Worm (Caenorhabditis elegans) whole organism, L2 larva: ENCODE data around the gene mrps-2.

Source experiments
- C34F6.9 ChIP-seq: fragments of 150-350 bp; optimal IDR thresholded peaks from 2 replicates; lab custom pipeline; 2014; ENCODE audit warnings: missing biosample characterization, missing genetic modification characterization
- F13H6.1 ChIP-seq: sonication (generic microtip); optimal IDR thresholded peaks from 2 replicates; lab custom pipeline; 2016; ENCODE audit warnings: missing genetic modification characterization, missing compliant biosample characterization
- alr-1 ChIP-seq: fragments of 150-350 bp; optimal IDR thresholded peaks from 2 replicates; lab custom pipeline; 2014; ENCODE audit warnings: missing biosample characterization, missing genetic modification characterization
- aly-2 ChIP-seq: fragments of 150-350 bp; optimal IDR thresholded peaks from 2 replicates; lab custom pipeline; 2014; ENCODE audit warnings: missing biosample characterization, missing genetic modification characterization
- ama-1 ChIP-seq: fragments of 150-350 bp; optimal IDR thresholded peaks from 2 replicates; lab custom pipeline; 2018; ENCODE audit warnings: inconsistent platforms
- ceh-82 ChIP-seq: fragments of 150-350 bp; optimal IDR thresholded peaks from 2 replicates; lab custom pipeline; 2014; ENCODE audit warnings: missing biosample characterization, missing genetic modification characterization
- crh-2 ChIP-seq: sonication (generic microtip); optimal IDR thresholded peaks from 2 replicates; lab custom pipeline; 2017; ENCODE audit warnings: missing biosample characterization, missing genetic modification characterization
- dmd-4 ChIP-seq: sonication (generic microtip); optimal IDR thresholded peaks from 2 replicates; lab custom pipeline; 2017; ENCODE audit warnings: missing biosample characterization, missing genetic modification characterization
- egl-27 ChIP-seq: sonication (generic microtip); optimal IDR thresholded peaks from 3 replicates; lab custom pipeline; 2017; ENCODE audit warnings: missing biosample characterization, missing genetic modification reagents, missing genetic modification characterization
- elt-1 ChIP-seq: fragments of 150-350 bp; optimal IDR thresholded peaks from 2 replicates; lab custom pipeline; 2014; ENCODE audit warnings: missing biosample characterization, missing genetic modification characterization
- gmeb-1 ChIP-seq: fragments of 150-350 bp; optimal IDR thresholded peaks from 2 replicates; lab custom pipeline; 2014; ENCODE audit warnings: missing biosample characterization, missing genetic modification characterization
- lin-11 ChIP-seq: fragments of 150-350 bp; sonication (generic microtip); optimal IDR thresholded peaks from 2 replicates; lab custom pipeline; 2014; ENCODE audit warnings: missing biosample characterization, missing genetic modification characterization, inconsistent platforms, mixed read lengths
- lin-13 ChIP-seq: fragments of 150-350 bp; optimal IDR thresholded peaks from 2 replicates; lab custom pipeline; 2014; ENCODE audit warnings: missing biosample characterization, missing genetic modification reagents, missing genetic modification characterization
- lin-39 ChIP-seq: fragments of 150-350 bp; optimal IDR thresholded peaks from 2 replicates; lab custom pipeline; 2014; ENCODE audit warnings: missing biosample characterization, missing genetic modification reagents, missing genetic modification characterization
- mab-5 ChIP-seq: fragments of 150-350 bp; optimal IDR thresholded peaks from 2 replicates; lab custom pipeline; 2014; ENCODE audit warnings: missing biosample characterization, missing genetic modification characterization
- mbf-1 ChIP-seq: sonication (generic microtip); optimal IDR thresholded peaks from 2 replicates; lab custom pipeline; 2017; ENCODE audit warnings: missing biosample characterization, missing genetic modification characterization
- mdl-1 ChIP-seq, 2 experiments: fragments of 150-350 bp in 1 of 2; sonication (generic microtip) in 1 of 2; optimal IDR thresholded peaks; 2 replicates each; lab custom pipeline; 2017; ENCODE audit warnings: missing biosample characterization in 2 of 2, missing genetic modification characterization in 2 of 2
- nhr-11 ChIP-seq: fragments of 150-350 bp; optimal IDR thresholded peaks from 2 replicates; lab custom pipeline; 2014; ENCODE audit warnings: missing biosample characterization, missing genetic modification characterization
- nhr-12 ChIP-seq: fragments of 150-350 bp; optimal IDR thresholded peaks from 2 replicates; lab custom pipeline; 2014; ENCODE audit warnings: missing biosample characterization, missing genetic modification characterization
- nhr-23 ChIP-seq: fragments of 150-350 bp; optimal IDR thresholded peaks from 2 replicates; lab custom pipeline; 2014; ENCODE audit warnings: missing biosample characterization, missing genetic modification reagents, missing genetic modification characterization
- nhr-237 ChIP-seq: fragments of 150-350 bp; optimal IDR thresholded peaks from 2 replicates; lab custom pipeline; 2014; ENCODE audit warnings: missing biosample characterization, missing genetic modification characterization
- nhr-25 ChIP-seq: fragments of 150-350 bp; sonication (generic microtip); optimal IDR thresholded peaks from 3 replicates; lab custom pipeline; 2014; ENCODE audit warnings: missing biosample characterization, missing genetic modification characterization
- nhr-77 ChIP-seq: fragments of 150-350 bp; optimal IDR thresholded peaks from 2 replicates; lab custom pipeline; 2014; ENCODE audit warnings: missing biosample characterization, missing genetic modification characterization
- peb-1 ChIP-seq: fragments of 150-350 bp; optimal IDR thresholded peaks from 2 replicates; lab custom pipeline; 2014; ENCODE audit warnings: missing biosample characterization, missing genetic modification characterization
- sem-4 ChIP-seq: fragments of 150-350 bp; optimal IDR thresholded peaks from 2 replicates; lab custom pipeline; 2014; ENCODE audit warnings: missing biosample characterization, missing genetic modification reagents, missing genetic modification characterization
- skn-1 ChIP-seq: sonication (generic microtip); optimal IDR thresholded peaks from 2 replicates; lab custom pipeline; 2017; ENCODE audit warnings: missing biosample characterization, missing genetic modification characterization
- unc-39 ChIP-seq: fragments of 150-350 bp; optimal IDR thresholded peaks from 2 replicates; lab custom pipeline; 2014; ENCODE audit warnings: missing biosample characterization, missing genetic modification characterization
- unc-55 ChIP-seq: fragments of 150-350 bp; sonication (generic microtip); optimal IDR thresholded peaks from 3 replicates; lab custom pipeline; 2014; ENCODE audit warnings: missing biosample characterization, missing genetic modification reagents, missing genetic modification characterization
- unc-62 ChIP-seq: fragments of 150-350 bp; optimal IDR thresholded peaks from 2 replicates; lab custom pipeline; 2014; ENCODE audit warnings: missing biosample characterization, missing genetic modification reagents, missing genetic modification characterization
- zag-1 ChIP-seq: fragments of 150-350 bp; optimal IDR thresholded peaks from 2 replicates; lab custom pipeline; 2014; ENCODE audit warnings: missing biosample characterization, missing genetic modification characterization
- ztf-4 ChIP-seq: fragments of 150-350 bp; optimal IDR thresholded peaks from 2 replicates; lab custom pipeline; 2014; ENCODE audit warnings: missing biosample characterization, missing genetic modification characterization

The mrps-2 gene

DNA sequence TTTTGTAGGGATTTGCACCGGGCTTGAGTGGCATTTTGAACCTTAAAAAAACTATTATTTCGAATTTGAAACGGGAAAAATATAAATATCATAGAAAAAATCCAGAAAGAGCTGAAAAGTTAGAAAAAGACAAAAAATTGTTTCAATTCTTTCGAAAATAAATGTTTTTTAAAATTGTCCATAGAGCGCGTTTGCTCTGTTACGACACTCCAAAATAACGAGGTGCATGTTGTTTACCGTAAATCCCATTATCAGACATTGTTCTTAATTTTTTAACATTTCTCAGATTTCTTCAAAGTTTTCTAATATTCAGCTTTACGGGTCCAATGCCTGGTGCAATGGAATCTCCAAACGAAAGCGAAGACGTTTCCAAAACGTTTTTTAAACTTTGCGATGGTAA lies 3.4 kb upstream of the mrps-2 start, which contains the start of the genes dnj-22 and natc-1 (continued):
- TF ChIP-seq crh-2 (peak; percentile 92), elt-1 (tag; lab: Kevin White, UChicago) (no peak)

DNA sequence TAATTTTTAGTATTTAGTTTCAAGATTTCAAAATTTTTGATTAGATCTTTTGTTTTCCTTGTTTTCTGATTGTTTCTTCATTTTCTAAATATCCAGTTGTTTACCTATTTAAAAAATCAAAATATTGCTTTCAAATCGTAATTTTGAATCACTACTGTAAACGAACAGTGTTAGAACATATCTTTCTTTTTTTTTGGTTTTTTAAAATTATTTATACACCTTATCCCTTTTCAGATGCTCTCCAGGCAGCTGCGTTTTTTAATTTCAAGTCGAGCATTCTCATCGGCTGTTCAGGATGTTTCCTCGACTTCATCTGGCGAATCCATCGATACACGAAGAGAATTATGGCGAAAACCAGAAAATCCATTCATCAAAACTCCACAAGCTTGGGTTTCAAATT lies 1.5 kb downstream of the mrps-2 start, which contains the start of gene mrpl-4:
mrpl-4 (plus strand) TSS at position 235 of the 400 bp plus-strand sequence.
- no peak for TF ChIP-seq lin-13 (GFP tag; lab: Kevin White, UChicago)
- TF ChIP-seq nhr-11: no peak
- no peak for TF ChIP-seq mdl-1 (tag; optimal IDR thresholded peaks at IDR 0.05; lab: Kevin White, UChicago)
- no peak for TF ChIP-seq gmeb-1 (tag; lab: Kevin White, UChicago)
- no peak for TF ChIP-seq ama-1 (lab: Kevin White, UChicago)

DNA sequence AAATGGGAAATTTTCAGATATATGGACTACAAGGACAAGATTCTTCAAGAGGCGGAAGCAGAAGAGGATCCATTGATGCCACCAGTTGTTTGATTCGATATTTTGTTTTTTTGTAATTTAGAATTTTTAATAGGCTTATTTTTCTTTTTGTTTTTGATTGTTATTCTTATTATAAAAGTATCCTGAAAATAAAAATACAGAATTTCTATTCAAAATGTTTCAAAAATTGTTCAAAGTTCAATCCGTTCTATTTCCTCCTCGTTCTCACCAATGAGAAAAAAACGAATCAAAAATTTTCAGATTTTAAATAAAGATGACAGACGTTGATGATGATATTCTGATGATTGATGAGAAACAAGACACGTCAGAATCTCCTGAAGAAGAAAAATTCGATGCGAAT lies 3.3 kb downstream of the mrps-2 start, which contains the start of gene phf-30:
phf-30 (plus strand) TSS at position 301 of the 400 bp plus-strand sequence.
- no peak for TF ChIP-seq F13H6.1 (tag; lab: Kevin White, UChicago)
- no peak for TF ChIP-seq ztf-4
- no peak for TF ChIP-seq dmd-4 (tag; lab: Kevin White, UChicago)
- no peak for TF ChIP-seq unc-62
- TF ChIP-seq sem-4 (tag; lab: Kevin White, UChicago): no peak
- no peak for TF ChIP-seq nhr-23 (tag; lab: Kevin White, UChicago)
- no peak for TF ChIP-seq nhr-25 (tag; lab: Kevin White, UChicago)
- peak; percentile 1 for TF ChIP-seq unc-55 (GFP tag; lab: Kevin White, UChicago)
- TF ChIP-seq, all 48 proteins: peak for 1

DNA sequence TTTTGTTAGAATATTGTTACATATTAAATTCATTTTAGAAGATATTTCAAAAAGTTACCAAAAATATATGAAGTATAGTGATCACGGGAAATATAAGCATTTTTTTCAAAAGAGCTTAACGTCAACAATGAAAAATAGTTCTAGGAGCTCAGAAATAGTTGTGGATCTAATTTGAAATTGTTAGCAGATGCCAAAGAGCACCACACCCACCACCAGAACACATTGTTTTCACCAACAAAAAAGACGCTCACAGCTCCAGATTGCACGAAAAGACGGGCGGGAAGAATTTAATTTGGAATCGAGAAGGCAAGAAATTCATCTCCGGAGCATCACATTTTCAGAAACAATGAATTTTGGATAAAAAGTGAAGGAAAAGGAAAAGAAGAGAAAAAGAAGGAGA lies 5.4 kb downstream of the mrps-2 start, which contains the start of gene gplb-1:
gplb-1 (minus strand) TSS at position 337 of the 400 bp plus-strand sequence.
- TF ChIP-seq crh-2: no peak
- TF ChIP-seq lin-13 (GFP tag; lab: Kevin White, UChicago): no peak
- no peak for TF ChIP-seq alr-1 (tag; lab: Kevin White, UChicago)
- TF ChIP-seq ztf-4: no peak
- TF ChIP-seq elt-1 (tag; lab: Kevin White, UChicago): no peak
- no peak for TF ChIP-seq unc-55 (GFP tag; lab: Kevin White, UChicago)
- TF ChIP-seq peb-1 (tag; lab: Kevin White, UChicago): no peak
- no peak for TF ChIP-seq nhr-237 (tag; lab: Kevin White, UChicago)
- no peak for TF ChIP-seq nhr-23 (tag; lab: Kevin White, UChicago)
- no peak for TF ChIP-seq ceh-82 (tag; lab: Kevin White, UChicago)
- no peak for TF ChIP-seq zag-1 (tag; lab: Kevin White, UChicago)
- no peak for TF ChIP-seq lin-11
- TF ChIP-seq egl-27 (tag; lab: Kevin White, UChicago): no peak
- no peak for TF ChIP-seq nhr-12 (tag; lab: Kevin White, UChicago)
- no peak for TF ChIP-seq unc-39 (tag; lab: Kevin White, UChicago)
- TF ChIP-seq skn-1: no peak

DNA sequence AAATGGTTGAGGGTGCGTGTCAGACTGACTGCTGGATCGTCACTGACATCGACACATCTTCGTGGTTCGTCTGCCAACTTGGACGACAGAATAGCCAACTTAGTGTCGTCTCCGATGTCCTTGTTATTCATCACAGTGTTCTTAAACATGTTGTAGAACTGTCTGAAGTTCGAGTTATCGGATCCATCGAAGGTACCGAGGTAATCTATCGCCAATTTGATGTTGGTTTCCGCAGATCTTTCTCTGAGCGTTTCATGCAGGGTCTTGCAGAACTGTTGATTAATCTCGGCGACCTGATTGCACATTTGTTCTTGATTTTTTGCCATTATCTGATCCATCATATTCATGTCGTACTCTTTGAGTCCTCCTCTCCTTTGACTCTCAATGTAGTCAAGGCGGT lies 15.8 kb downstream of the mrps-2 start:
- TF ChIP-seq lin-13 (GFP tag; lab: Kevin White, UChicago) (no peak), alr-1 (tag; lab: Kevin White, UChicago) (no peak), mbf-1 (no peak)

DNA sequence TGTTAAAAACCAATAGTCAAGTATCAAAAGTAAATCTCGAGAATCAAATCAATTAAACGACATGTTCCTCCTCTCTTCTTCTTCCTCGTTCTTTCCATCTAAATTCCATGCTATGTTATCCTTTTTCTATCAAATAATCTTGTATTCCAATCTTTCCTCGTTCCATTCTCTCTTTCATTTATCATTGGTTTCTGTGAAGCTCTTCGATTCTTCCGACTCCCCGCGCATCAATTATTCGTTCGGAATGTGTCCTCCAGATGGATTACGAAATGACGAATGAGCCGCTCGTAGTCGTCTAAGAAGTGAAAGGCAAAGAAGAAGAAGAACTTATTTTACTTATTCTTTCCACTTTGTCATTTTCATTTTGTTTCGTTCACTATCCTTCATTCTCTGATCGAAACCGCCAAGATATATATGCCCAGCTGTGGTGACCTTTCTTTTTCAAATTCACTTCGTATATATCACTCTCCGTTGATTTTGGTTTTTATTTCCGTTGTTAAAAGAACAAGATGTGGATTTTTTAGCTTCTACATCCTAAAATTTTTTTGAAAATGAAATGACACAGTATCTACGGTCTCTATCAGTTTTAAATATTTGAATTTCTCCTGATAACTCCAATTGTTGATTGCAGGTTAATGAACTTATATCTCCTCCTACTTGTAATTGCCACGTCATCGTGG lies 28.9 kb downstream of the mrps-2 start, which contains the start of gene pxn-1:
pxn-1 (plus strand) TSS at position 630 of the 680 bp plus-strand sequence.
- TF ChIP-seq unc-55 (GFP tag; lab: Kevin White, UChicago): peak; percentile 74
- no peak for TF ChIP-seq aly-2 (tag; lab: Kevin White, UChicago)
- TF ChIP-seq skn-1: no peak
- peak; percentile 73 for TF ChIP-seq mab-5 (tag; lab: Kevin White, UChicago)

DNA sequence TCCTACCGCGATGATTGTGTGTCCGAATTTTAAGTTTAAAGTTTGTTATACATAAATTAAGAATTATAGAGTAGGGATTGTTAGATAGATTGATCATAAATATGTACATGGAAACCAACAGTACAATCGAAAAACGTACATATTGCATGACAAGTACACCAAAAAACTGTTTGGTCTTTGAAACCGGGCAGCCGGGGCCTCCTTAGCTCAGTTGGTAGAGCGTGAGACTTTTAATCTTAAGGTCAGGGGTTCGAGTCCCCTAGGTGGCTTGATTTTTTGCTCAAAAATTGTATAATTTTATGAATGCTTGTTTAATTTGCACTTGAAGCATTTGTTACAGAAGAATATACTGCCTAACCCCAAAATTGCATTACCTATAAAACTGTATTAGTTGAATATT lies 29.6 kb downstream of the mrps-2 start:
- no peak for TF ChIP-seq nhr-12 (tag; lab: Kevin White, UChicago)
- TF ChIP-seq nhr-77 (tag; lab: Kevin White, UChicago): no peak
- no peak for TF ChIP-seq ama-1 (lab: Kevin White, UChicago)
- TF ChIP-seq dmd-4 (tag; lab: Kevin White, UChicago): no peak
- TF ChIP-seq lin-39 (tag; lab: Kevin White, UChicago): no peak
- no peak for TF ChIP-seq nhr-11
- no peak for TF ChIP-seq C34F6.9 (tag; lab: Kevin White, UChicago)
